Worm (Caenorhabditis elegans) whole organism, mixed stage, embryonic: ENCODE measurements around the gene tnt-4.

Experiments
- bed-3 ChIP-seq: fragments of 200-800 bp; sonication (Bioruptor generic); optimal IDR thresholded peaks from 3 replicates; lab custom pipeline; 2018; ENCODE audit warnings: mild to moderate bottlenecking, missing genetic modification characterization, moderate library complexity, missing compliant biosample characterization
- blmp-1 ChIP-seq: fragments of 150-350 bp; optimal IDR thresholded peaks from 2 replicates; lab custom pipeline; 2014; ENCODE audit warnings: missing biosample characterization, missing genetic modification characterization
- ceh-39 ChIP-seq: fragments of 150-350 bp; optimal IDR thresholded peaks from 2 replicates; lab custom pipeline; 2014; ENCODE audit warnings: missing biosample characterization, missing genetic modification characterization
- ceh-43 ChIP-seq: fragments of 200-800 bp; sonication (Bioruptor generic); optimal IDR thresholded peaks from 2 replicates; lab custom pipeline; 2018; ENCODE audit warnings: mild to moderate bottlenecking, missing genetic modification characterization, moderate library complexity, missing compliant biosample characterization
- ceh-83 ChIP-seq: fragments of 200-800 bp; sonication (Bioruptor generic); optimal IDR thresholded peaks from 2 replicates; lab custom pipeline; 2018; ENCODE audit warnings: mild to moderate bottlenecking, missing genetic modification characterization, missing compliant biosample characterization
- ces-1 ChIP-seq: fragments of 150-350 bp; optimal IDR thresholded peaks from 2 replicates; lab custom pipeline; 2014; ENCODE audit warnings: missing biosample characterization, missing genetic modification reagents, missing genetic modification characterization
- cnd-1 ChIP-seq: fragments of 200-800 bp; sonication (Bioruptor generic); optimal IDR thresholded peaks from 2 replicates; lab custom pipeline; 2018; ENCODE audit warnings: mild to moderate bottlenecking, missing genetic modification characterization, missing compliant biosample characterization
- drap-1 ChIP-seq: fragments of 200-800 bp; sonication (Bioruptor generic); optimal IDR thresholded peaks from 3 replicates; lab custom pipeline; 2018; ENCODE audit warnings: mild to moderate bottlenecking, missing genetic modification characterization, missing compliant biosample characterization
- elt-1 ChIP-seq: sonication (generic microtip); optimal IDR thresholded peaks from 2 replicates; lab custom pipeline; 2017; ENCODE audit warnings: missing genetic modification characterization, mild to moderate bottlenecking, missing compliant biosample characterization, antibody characterized with exemption, moderate library complexity, borderline replicate concordance; ENCODE audit not compliant: insufficient read depth
- elt-3 ChIP-seq: fragments of 150-350 bp; optimal IDR thresholded peaks from 2 replicates; lab custom pipeline; 2014; ENCODE audit warnings: missing biosample characterization, missing genetic modification characterization
- flh-1 ChIP-seq: fragments of 200-800 bp; sonication (Bioruptor generic); optimal IDR thresholded peaks from 2 replicates; lab custom pipeline; 2018; ENCODE audit warnings: mild to moderate bottlenecking, missing genetic modification characterization, moderate library complexity, missing compliant biosample characterization
- hlh-1 ChIP-seq: fragments of 150-350 bp; optimal IDR thresholded peaks from 2 replicates; lab custom pipeline; 2014; ENCODE audit warnings: missing biosample characterization, missing genetic modification reagents, missing genetic modification characterization
- lin-32 ChIP-seq: fragments of 200-800 bp; sonication (Bioruptor generic); optimal IDR thresholded peaks from 2 replicates; lab custom pipeline; 2018; ENCODE audit warnings: mild to moderate bottlenecking, missing genetic modification characterization, missing compliant biosample characterization
- lsy-2 ChIP-seq: fragments of 150-350 bp; optimal IDR thresholded peaks from 2 replicates; lab custom pipeline; 2014; ENCODE audit warnings: missing biosample characterization, missing genetic modification characterization
- mab-5 ChIP-seq: fragments of 150-350 bp; optimal IDR thresholded peaks from 2 replicates; lab custom pipeline; 2014; ENCODE audit warnings: missing biosample characterization, missing genetic modification characterization
- mep-1 ChIP-seq: fragments of 150-350 bp; optimal IDR thresholded peaks from 2 replicates; lab custom pipeline; 2017; ENCODE audit warnings: missing biosample characterization, missing genetic modification reagents, missing genetic modification characterization, inconsistent platforms
- mls-2 ChIP-seq: sonication (generic microtip); optimal IDR thresholded peaks from 2 replicates; lab custom pipeline; 2016; ENCODE audit warnings: mild to moderate bottlenecking, missing genetic modification characterization, moderate library complexity, missing compliant biosample characterization
- nhr-12 ChIP-seq: fragments of 150-350 bp; optimal IDR thresholded peaks from 2 replicates; lab custom pipeline; 2014; ENCODE audit warnings: missing biosample characterization, missing genetic modification characterization
- nhr-2 ChIP-seq: fragments of 150-350 bp; optimal IDR thresholded peaks from 2 replicates; lab custom pipeline; 2014; ENCODE audit warnings: missing biosample characterization, missing genetic modification characterization
- nhr-237 ChIP-seq: fragments of 150-350 bp; optimal IDR thresholded peaks from 2 replicates; lab custom pipeline; 2014; ENCODE audit warnings: missing biosample characterization, missing genetic modification characterization
- nhr-28 ChIP-seq: fragments of 150-350 bp; optimal IDR thresholded peaks from 2 replicates; lab custom pipeline; 2014; ENCODE audit warnings: missing biosample characterization, missing genetic modification characterization
- nhr-76 ChIP-seq: sonication (generic microtip); optimal IDR thresholded peaks from 2 replicates; lab custom pipeline; 2017; ENCODE audit warnings: missing biosample characterization, missing genetic modification characterization
- pha-4 ChIP-seq: fragments of 150-350 bp; optimal IDR thresholded peaks from 2 replicates; lab custom pipeline; 2018; ENCODE audit warnings: missing biosample characterization, missing genetic modification reagents, missing genetic modification characterization
- snpc-4 ChIP-seq: fragments of 150-350 bp; optimal IDR thresholded peaks from 2 replicates; lab custom pipeline; 2014; ENCODE audit warnings: missing biosample characterization, missing genetic modification characterization
- sptf-1 ChIP-seq: sonication (generic microtip); optimal IDR thresholded peaks from 2 replicates; lab custom pipeline; 2017; ENCODE audit warnings: mild to moderate bottlenecking, missing genetic modification characterization, moderate library complexity, missing compliant biosample characterization
- tbx-8 ChIP-seq: fragments of 200-800 bp; sonication (Bioruptor generic); optimal IDR thresholded peaks from 2 replicates; lab custom pipeline; 2018; ENCODE audit warnings: mild to moderate bottlenecking, missing genetic modification characterization, moderate library complexity, missing compliant biosample characterization
- unc-120 ChIP-seq: sonication (generic microtip); optimal IDR thresholded peaks from 2 replicates; lab custom pipeline; 2017; ENCODE audit warnings: missing genetic modification characterization, missing compliant biosample characterization; ENCODE audit not compliant: poor library complexity, severe bottlenecking
- unc-39 ChIP-seq: fragments of 150-350 bp; optimal IDR thresholded peaks from 2 replicates; lab custom pipeline; 2014; ENCODE audit warnings: missing biosample characterization, missing genetic modification characterization
- unc-62 ChIP-seq: fragments of 150-350 bp; optimal IDR thresholded peaks from 2 replicates; lab custom pipeline; 2014; ENCODE audit warnings: missing biosample characterization, missing genetic modification reagents, missing genetic modification characterization
- zip-8 ChIP-seq: fragments of 150-350 bp; optimal IDR thresholded peaks from 2 replicates; lab custom pipeline; 2014; ENCODE audit warnings: missing biosample characterization, missing genetic modification characterization
- ztf-11 ChIP-seq: fragments of 150-350 bp; optimal IDR thresholded peaks from 2 replicates; lab custom pipeline; 2014; ENCODE audit warnings: missing biosample characterization, missing genetic modification characterization

tnt-4 gene

ce11 chrV:1978968-1979367 is 13.8 kb downstream of the tnt-4 start, which contains the start of gene T08B1.4:
Gene T08B1.4, plus strand, starts transcription at chrV:1979268.
- TF ChIP-seq unc-39 (tag; lab: Kevin White, UChicago) (no peak), ceh-83 (no peak), elt-1 (no peak), ces-1 (GFP tag; lab: Kevin White, UChicago) (no peak), nhr-76 (tag; lab: Kevin White, UChicago) (no peak), mab-5 (tag; lab: Kevin White, UChicago) (no peak), blmp-1 (tag; lab: Kevin White, UChicago) (no peak), cnd-1 (tag; lab: Kevin White, UChicago) (no peak), lsy-2 (tag; lab: Kevin White, UChicago) (no peak), bed-3 (GFP tag; lab: Kevin White, UChicago) (no peak)
- TF ChIP-seq, all 35 proteins: peak for 0

DNA sequence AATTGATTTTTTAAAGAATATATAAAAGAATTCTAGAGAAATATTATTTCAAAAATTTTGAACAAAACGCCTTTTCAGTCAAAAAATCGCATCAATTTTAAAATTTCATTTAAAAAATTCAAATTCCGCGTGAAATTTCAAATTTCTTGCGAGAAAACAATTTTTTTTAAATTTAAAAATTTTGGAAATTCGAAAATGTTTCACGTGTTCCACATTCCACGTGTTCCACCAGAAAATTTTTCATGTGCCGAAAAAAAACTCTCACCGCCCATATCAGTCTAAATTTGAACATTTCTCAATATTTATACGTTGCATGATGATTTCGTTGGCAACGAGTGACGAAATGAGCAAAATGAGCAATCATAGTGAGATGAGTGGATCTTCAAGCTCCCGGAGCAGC is 17.7 kb downstream of the tnt-4 start, which contains the start of gene fbxa-201:
Gene fbxa-201, plus strand, starts transcription at position 301 of the 400 bp plus-strand sequence.
- TF ChIP-seq nhr-76 (tag; lab: Kevin White, UChicago) (no peak), mep-1 (tag; lab: Kevin White, UChicago) (no peak), nhr-12 (tag; lab: Kevin White, UChicago) (no peak), unc-62 (GFP tag; lab: Kevin White, UChicago) (no peak), snpc-4 (no peak), zip-8 (tag; lab: Kevin White, UChicago) (no peak), pha-4 (tag; lab: Kevin White, UChicago) (no peak), lsy-2 (tag; lab: Kevin White, UChicago) (no peak), tbx-8 (GFP tag; lab: Kevin White, UChicago) (no peak), ces-1 (GFP tag; lab: Kevin White, UChicago) (no peak), ceh-39 (tag; lab: Kevin White, UChicago) (no peak), ztf-11 (no peak), sptf-1 (tag; lab: Kevin White, UChicago) (no peak), mls-2 (tag; lab: Kevin White, UChicago) (no peak), nhr-2 (tag; lab: Kevin White, UChicago) (no peak)

DNA sequence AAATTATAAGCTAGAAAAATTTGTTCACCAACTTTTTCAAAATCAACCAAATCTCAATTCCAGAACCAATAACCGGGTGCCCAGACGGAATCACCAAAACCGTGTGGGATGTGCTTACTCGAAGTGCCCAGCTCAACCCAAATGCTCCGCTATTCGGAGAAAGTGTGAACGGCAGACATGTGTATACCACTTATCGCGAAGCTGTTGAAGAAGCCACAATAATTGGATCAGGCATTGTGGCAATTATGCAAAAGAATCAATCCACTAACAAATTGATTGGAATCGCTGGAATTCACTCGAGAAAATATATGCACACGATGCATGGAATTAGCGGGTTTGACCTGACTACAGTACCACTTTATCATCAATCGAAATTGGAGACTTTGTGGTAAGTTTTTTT is 23.0 kb downstream of the tnt-4 start:
- TF ChIP-seq ces-1 (GFP tag; lab: Kevin White, UChicago) (no peak), snpc-4 (no peak), unc-120 (no peak), drap-1 (GFP tag; lab: Kevin White, UChicago) (no peak), elt-3 (tag; lab: Kevin White, UChicago) (no peak), tbx-8 (GFP tag; lab: Kevin White, UChicago) (no peak), mep-1 (tag; lab: Kevin White, UChicago) (no peak), blmp-1 (tag; lab: Kevin White, UChicago) (no peak), pha-4 (tag; lab: Kevin White, UChicago) (no peak), nhr-28 (no peak), nhr-12 (tag; lab: Kevin White, UChicago) (no peak), sptf-1 (tag; lab: Kevin White, UChicago) (no peak), nhr-237 (no peak), hlh-1 (tag; lab: Kevin White, UChicago) (no peak), cnd-1 (tag; lab: Kevin White, UChicago) (no peak), unc-39 (tag; lab: Kevin White, UChicago) (no peak)
- TF ChIP-seq, all 35 proteins: peak for 0

- no peak for TF ChIP-seq pha-4 (tag; lab: Kevin White, UChicago)
- no peak for TF ChIP-seq ceh-39 (tag; lab: Kevin White, UChicago)
- TF ChIP-seq lin-32 = no peak
- no peak for TF ChIP-seq nhr-12 (tag; lab: Kevin White, UChicago)
- no peak for TF ChIP-seq drap-1 (GFP tag; lab: Kevin White, UChicago)
- TF ChIP-seq cnd-1 (tag; lab: Kevin White, UChicago) = no peak
- TF ChIP-seq ceh-43 = no peak
- TF ChIP-seq elt-1 = no peak
- no peak for TF ChIP-seq nhr-2 (tag; lab: Kevin White, UChicago)
- no peak for TF ChIP-seq blmp-1 (tag; lab: Kevin White, UChicago)
- no peak for TF ChIP-seq nhr-28
- TF ChIP-seq snpc-4 = no peak
- no peak for TF ChIP-seq mab-5 (tag; lab: Kevin White, UChicago)
- TF ChIP-seq flh-1 (GFP tag; lab: Kevin White, UChicago) = no peak
- no peak for TF ChIP-seq unc-120
- TF ChIP-seq mep-1 (tag; lab: Kevin White, UChicago) = no peak
- TF ChIP-seq ces-1 (GFP tag; lab: Kevin White, UChicago) = no peak
These were observed 23.5 kb downstream of the tnt-4 start, which contains the start of gene acs-3 for ce11 chrV:1969228-1969627. Gene acs-3, plus strand, starts transcription at chrV:1969528.
